Fruit fly (Drosophila melanogaster) S2 (cell line): ENCODE results near the gene Ras64B.

Source experiments
- CG8478 ChIP-seq: fragments of >200 bp; optimal IDR thresholded peaks from 2 replicates; lab custom pipeline; 2018
- CTCF ChIP-seq, 2 experiments: fragments of >200 bp; optimal IDR thresholded peaks; 2 replicates each; lab custom pipeline; 2018

dm6 chr3L:4115701-4116100, 23.2 kb upstream of the Ras64B start:
- TF ChIP-seq CG8478 (lab: Kevin White, UChicago) (no peak), CTCF (optimal IDR thresholded peaks at IDR 0.05; lab: Kevin White, UChicago) (no peak)
